Worm (Caenorhabditis elegans) whole organism, early embryonic: Measurements from ENCODE around the gene D2096.7.

Experiments
- F13C5.2 ChIP-seq: sonication (generic microtip); optimal IDR thresholded peaks from 2 replicates; lab custom pipeline; 2017; ENCODE audit warnings: mild to moderate bottlenecking, missing genetic modification characterization, inconsistent platforms, missing compliant biosample characterization
- aly-1 ChIP-seq: sonication (generic microtip); optimal IDR thresholded peaks from 2 replicates; lab custom pipeline; 2016; ENCODE audit warnings: missing genetic modification characterization, missing compliant biosample characterization
- sea-1 ChIP-seq: fragments of 200-800 bp; sonication (Bioruptor generic); conservative IDR thresholded peaks from 2 replicates; pipeline ENCODE4 v1.3.6; 2022; ENCODE audit warnings: missing genetic modification characterization, missing compliant biosample characterization

DNA sequence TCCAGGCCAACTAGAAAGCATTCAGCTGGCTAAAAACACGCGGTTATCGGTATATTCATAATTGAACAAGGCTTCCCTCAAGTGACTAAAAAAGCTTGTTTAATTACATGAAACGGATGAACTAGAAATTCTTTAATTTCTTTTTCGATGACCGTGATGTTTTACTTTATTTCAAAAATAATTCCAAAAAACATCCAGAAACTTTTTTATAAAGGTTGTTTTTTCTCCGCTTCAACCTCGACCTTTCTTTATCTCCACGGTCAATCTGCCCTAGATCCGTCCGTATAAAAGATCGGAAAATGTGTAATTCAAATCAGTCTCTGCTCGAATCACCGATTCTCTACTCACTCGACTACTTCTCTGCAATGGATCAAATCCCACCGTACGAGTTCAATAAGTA is 31.9 kb downstream of the D2096.7 start, which contains the start of gene F17E9.5:
- TF ChIP-seq F13C5.2 (tag; lab: Kevin White, UChicago) (no peak), sea-1 (GFP tag; lab: Robert Waterston, UW) (no peak), aly-1 (tag; lab: Kevin White, UChicago) (no peak)
